Worm (Caenorhabditis elegans) whole organism, mixed stage, embryonic: Measurements from ENCODE around the gene acbp-4.

Experiments
- bed-3 ChIP-seq: fragments of 200-800 bp; sonication (Bioruptor generic); optimal IDR thresholded peaks from 3 replicates; lab custom pipeline; 2018; ENCODE audit warnings: mild to moderate bottlenecking, missing genetic modification characterization, moderate library complexity, missing compliant biosample characterization
- ceh-39 ChIP-seq: fragments of 150-350 bp; optimal IDR thresholded peaks from 2 replicates; lab custom pipeline; 2014; ENCODE audit warnings: missing biosample characterization, missing genetic modification characterization
- ceh-83 ChIP-seq: fragments of 200-800 bp; sonication (Bioruptor generic); optimal IDR thresholded peaks from 2 replicates; lab custom pipeline; 2018; ENCODE audit warnings: mild to moderate bottlenecking, missing genetic modification characterization, missing compliant biosample characterization
- ces-1 ChIP-seq: fragments of 150-350 bp; optimal IDR thresholded peaks from 2 replicates; lab custom pipeline; 2014; ENCODE audit warnings: missing biosample characterization, missing genetic modification reagents, missing genetic modification characterization
- elt-3 ChIP-seq: fragments of 150-350 bp; optimal IDR thresholded peaks from 2 replicates; lab custom pipeline; 2014; ENCODE audit warnings: missing biosample characterization, missing genetic modification characterization
- lin-13 ChIP-seq: fragments of 150-350 bp; optimal IDR thresholded peaks from 2 replicates; lab custom pipeline; 2014; ENCODE audit warnings: missing biosample characterization, missing genetic modification characterization
- mep-1 ChIP-seq: fragments of 150-350 bp; optimal IDR thresholded peaks from 2 replicates; lab custom pipeline; 2017; ENCODE audit warnings: missing biosample characterization, missing genetic modification reagents, missing genetic modification characterization, inconsistent platforms
- nhr-12 ChIP-seq: fragments of 150-350 bp; optimal IDR thresholded peaks from 2 replicates; lab custom pipeline; 2014; ENCODE audit warnings: missing biosample characterization, missing genetic modification characterization
- nhr-2 ChIP-seq: fragments of 150-350 bp; optimal IDR thresholded peaks from 2 replicates; lab custom pipeline; 2014; ENCODE audit warnings: missing biosample characterization, missing genetic modification characterization
- nhr-28 ChIP-seq: fragments of 150-350 bp; optimal IDR thresholded peaks from 2 replicates; lab custom pipeline; 2014; ENCODE audit warnings: missing biosample characterization, missing genetic modification characterization
- pha-4 ChIP-seq: fragments of 150-350 bp; optimal IDR thresholded peaks from 2 replicates; lab custom pipeline; 2018; ENCODE audit warnings: missing biosample characterization, missing genetic modification reagents, missing genetic modification characterization
- sem-2 ChIP-seq: fragments of 200-800 bp; sonication (Bioruptor generic); optimal IDR thresholded peaks from 2 replicates; lab custom pipeline; 2018; ENCODE audit warnings: mild to moderate bottlenecking, missing genetic modification characterization, missing compliant biosample characterization
- snpc-4 ChIP-seq: fragments of 150-350 bp; optimal IDR thresholded peaks from 2 replicates; lab custom pipeline; 2014; ENCODE audit warnings: missing biosample characterization, missing genetic modification characterization
- tbx-8 ChIP-seq: fragments of 200-800 bp; sonication (Bioruptor generic); optimal IDR thresholded peaks from 2 replicates; lab custom pipeline; 2018; ENCODE audit warnings: mild to moderate bottlenecking, missing genetic modification characterization, moderate library complexity, missing compliant biosample characterization
- unc-120 ChIP-seq: sonication (generic microtip); optimal IDR thresholded peaks from 2 replicates; lab custom pipeline; 2017; ENCODE audit warnings: missing genetic modification characterization, missing compliant biosample characterization; ENCODE audit not compliant: poor library complexity, severe bottlenecking

Gene acbp-4

ce11 chrIII:7263028-7263427 lies 45.9 kb downstream of the acbp-4 start:
- no peak for TF ChIP-seq tbx-8 (GFP tag; lab: Kevin White, UChicago)
- TF ChIP-seq elt-3 (tag; lab: Kevin White, UChicago): no peak

- TF ChIP-seq ces-1: peak; percentile 34
- no peak for TF ChIP-seq lin-13 (tag; lab: Kevin White, UChicago)
- no peak for TF ChIP-seq nhr-12 (tag; lab: Kevin White, UChicago)
- TF ChIP-seq, all 35 proteins: peak for 1
Measured at ce11 chrIII:7262592-7262991, 46.3 kb downstream of the acbp-4 start.

- no peak for TF ChIP-seq ces-1
- no peak for TF ChIP-seq nhr-28 (tag; lab: Kevin White, UChicago)
- TF ChIP-seq sem-2: no peak
- no peak for TF ChIP-seq snpc-4 (tag; lab: Kevin White, UChicago)
- no peak for TF ChIP-seq ceh-83
- no peak for TF ChIP-seq nhr-2
- no peak for TF ChIP-seq elt-3 (tag; lab: Kevin White, UChicago)
- no peak for TF ChIP-seq bed-3 (GFP tag; lab: Kevin White, UChicago)
- TF ChIP-seq mep-1: no peak
- no peak for TF ChIP-seq tbx-8 (GFP tag; lab: Kevin White, UChicago)
- no peak for TF ChIP-seq ceh-39
- no peak for TF ChIP-seq unc-120
- TF ChIP-seq pha-4 (tag; lab: Kevin White, UChicago): no peak
- TF ChIP-seq, all 35 proteins: peak for 0
Measured at ce11 chrIII:7258931-7259330, 50.0 kb downstream of the acbp-4 start, which contains the start of gene B0361.4. B0361.4 (plus strand) TSS chrIII:7258991.
